Fruit fly (Drosophila melanogaster) whole organism, embryonic: ENCODE data around the gene CG13949.

ENCODE experiments used
- Atf-2 ChIP-seq: fragments of 200-800 bp; sonication (Bioruptor generic); optimal IDR thresholded peaks from 2 replicates; lab custom pipeline; 2016; ENCODE audit warnings: missing biosample characterization, missing genetic modification characterization
- CG1024 ChIP-seq: fragments of 200-800 bp; sonication (Bioruptor generic); IDR thresholded peaks from 2 replicates; pipeline ENCODE4 v1.3.6; 2022; ENCODE audit warnings: missing biosample characterization, missing genetic modification characterization
- CG10543 ChIP-seq: fragments of 200-800 bp; sonication (Bioruptor generic); optimal IDR thresholded peaks from 3 replicates; lab custom pipeline; 2017; ENCODE audit warnings: missing biosample characterization, mild to moderate bottlenecking, missing genetic modification characterization, moderate library complexity
- CG11085 ChIP-seq: fragments of 200-800 bp; sonication (Bioruptor generic); IDR thresholded peaks from 2 replicates; pipeline ENCODE4 v1.3.6; 2022; ENCODE audit warnings: missing biosample characterization, missing genetic modification characterization
- CG11398 ChIP-seq: fragments of 200-800 bp; sonication (Bioruptor generic); optimal IDR thresholded peaks from 2 replicates; lab custom pipeline; 2016; ENCODE audit warnings: missing biosample characterization, missing genetic modification characterization
- CG12744 ChIP-seq: fragments of 200-800 bp; sonication (Bioruptor generic); optimal IDR thresholded peaks from 2 replicates; lab custom pipeline; 2016; ENCODE audit warnings: missing biosample characterization, missing genetic modification characterization
- CG13775 ChIP-seq: fragments of 200-800 bp; sonication (Bioruptor generic); optimal IDR thresholded peaks from 3 replicates; lab custom pipeline; 2017; ENCODE audit warnings: missing biosample characterization, mild to moderate bottlenecking, missing genetic modification characterization
- CG14710 ChIP-seq: fragments of 200-800 bp; sonication (Bioruptor generic); optimal IDR thresholded peaks from 3 replicates; lab custom pipeline; 2019; ENCODE audit warnings: missing biosample characterization, mild to moderate bottlenecking, missing genetic modification characterization, moderate library complexity
- CG1529 ChIP-seq: fragments of 200-800 bp; sonication (Bioruptor generic); optimal IDR thresholded peaks from 3 replicates; lab custom pipeline; 2018; ENCODE audit warnings: missing biosample characterization, missing genetic modification characterization
- CG1602 ChIP-seq: fragments of 200-800 bp; sonication (Bioruptor generic); optimal IDR thresholded peaks from 3 replicates; lab custom pipeline; 2016; ENCODE audit warnings: missing biosample characterization, missing genetic modification characterization
- CG18011 ChIP-seq: fragments of 200-800 bp; sonication (Bioruptor generic); optimal IDR thresholded peaks from 2 replicates; lab custom pipeline; 2017; ENCODE audit warnings: missing biosample characterization, missing genetic modification characterization, mild to moderate bottlenecking, moderate library complexity, missing genotype
- CG18262 ChIP-seq: fragments of 200-800 bp; optimal IDR thresholded peaks from 3 replicates; lab custom pipeline; 2019; ENCODE audit warnings: missing biosample characterization, mild to moderate bottlenecking, missing genetic modification characterization, moderate library complexity
- CG2199 ChIP-seq: fragments of 200-800 bp; sonication (Bioruptor generic); IDR thresholded peaks from 3 replicates; pipeline ENCODE4 v1.3.6; 2022; ENCODE audit warnings: missing biosample characterization, missing genetic modification characterization
- CG2202 ChIP-seq: fragments of 200-800 bp; sonication (Bioruptor generic); optimal IDR thresholded peaks from 2 replicates; lab custom pipeline; 2018; ENCODE audit warnings: missing biosample characterization, mild to moderate bottlenecking, missing genetic modification characterization
- CG31224 ChIP-seq: fragments of 200-800 bp; sonication (Bioruptor generic); IDR thresholded peaks from 2 replicates; pipeline ENCODE4 v1.3.6; 2022; ENCODE audit warnings: missing biosample characterization, missing genetic modification characterization
- CG31365 ChIP-seq: fragments of 200-800 bp; sonication (Bioruptor generic); optimal IDR thresholded peaks from 2 replicates; lab custom pipeline; 2018; ENCODE audit warnings: missing biosample characterization, mild to moderate bottlenecking, missing genetic modification characterization
- CG32772 ChIP-seq: fragments of 200-800 bp; sonication (Bioruptor generic); IDR thresholded peaks from 2 replicates; pipeline ENCODE4 v1.3.6; 2022; ENCODE audit warnings: missing biosample characterization, missing genetic modification characterization
- CG3995 ChIP-seq: fragments of 200-800 bp; sonication (Bioruptor generic); optimal IDR thresholded peaks from 3 replicates; lab custom pipeline; 2016; ENCODE audit warnings: missing biosample characterization, missing genetic modification characterization
- CG4404 ChIP-seq: fragments of 200-800 bp; sonication (Bioruptor generic); IDR thresholded peaks from 2 replicates; pipeline ENCODE4 v1.3.6; 2022; ENCODE audit warnings: missing biosample characterization, missing genetic modification characterization
- CG5180 ChIP-seq: fragments of 200-800 bp; sonication (Bioruptor generic); optimal IDR thresholded peaks from 3 replicates; lab custom pipeline; 2017; ENCODE audit warnings: missing biosample characterization, missing genetic modification characterization, mild to moderate bottlenecking, moderate library complexity, missing genetic modification reagents
- Chrac-16 ChIP-seq: fragments of 200-800 bp; sonication (Bioruptor generic); optimal IDR thresholded peaks from 3 replicates; lab custom pipeline; 2016; ENCODE audit warnings: missing biosample characterization, missing genetic modification characterization
- Doc3 ChIP-seq: fragments of 200-800 bp; sonication (Bioruptor generic); IDR thresholded peaks from 3 replicates; pipeline ENCODE4 v1.3.6; 2022; ENCODE audit warnings: missing biosample characterization, missing genetic modification characterization; ENCODE audit not compliant: partially characterized antibody
- Dp ChIP-seq: fragments of 200-800 bp; sonication (Bioruptor generic); optimal IDR thresholded peaks from 2 replicates; lab custom pipeline; 2018; ENCODE audit warnings: missing biosample characterization, mild to moderate bottlenecking, missing genetic modification characterization, moderate library complexity
- Elba2 ChIP-seq: fragments of 200-800 bp; sonication (Bioruptor generic); optimal IDR thresholded peaks from 3 replicates; lab custom pipeline; 2016; ENCODE audit warnings: missing biosample characterization, missing genetic modification characterization
- Fer3 ChIP-seq: fragments of 200-800 bp; sonication (Bioruptor generic); optimal IDR thresholded peaks from 2 replicates; lab custom pipeline; 2018; ENCODE audit warnings: missing biosample characterization, mild to moderate bottlenecking, missing genetic modification characterization, moderate library complexity
- Hr39 ChIP-seq: fragments of >200 bp; optimal IDR thresholded peaks from 2 replicates; lab custom pipeline; 2017
- Jarid2 ChIP-seq: fragments of 200-800 bp; sonication (Bioruptor generic); optimal IDR thresholded peaks from 3 replicates; lab custom pipeline; 2017; ENCODE audit warnings: mild to moderate bottlenecking, missing biosample characterization, missing genetic modification reagents, missing genetic modification characterization
- NK7.1 ChIP-seq: fragments of 200-800 bp; sonication (Bioruptor generic); optimal IDR thresholded peaks from 3 replicates; lab custom pipeline; 2016; ENCODE audit warnings: missing biosample characterization, missing genetic modification characterization
- Spps ChIP-seq: fragments of 200-800 bp; sonication (Bioruptor generic); optimal IDR thresholded peaks from 2 replicates; lab custom pipeline; 2018; ENCODE audit warnings: missing biosample characterization, mild to moderate bottlenecking, missing genetic modification characterization
- Vsx1 ChIP-seq: fragments of 200-800 bp; sonication (Bioruptor generic); optimal IDR thresholded peaks from 2 replicates; lab custom pipeline; 2017; ENCODE audit warnings: missing biosample characterization, mild to moderate bottlenecking, missing genetic modification characterization, missing genetic modification reagents
- abd-A ChIP-seq: fragments of 200-800 bp; sonication (Bioruptor generic); optimal IDR thresholded peaks from 3 replicates; lab custom pipeline; 2019; ENCODE audit warnings: missing biosample characterization, mild to moderate bottlenecking, missing genetic modification characterization, moderate library complexity
- ato ChIP-seq: fragments of 200-800 bp; sonication (Bioruptor generic); IDR thresholded peaks from 2 replicates; pipeline ENCODE4 v1.3.6; 2022; ENCODE audit warnings: missing biosample characterization, missing genetic modification characterization; ENCODE audit not compliant: partially characterized antibody
- cas ChIP-seq: fragments of 200-800 bp; sonication (Bioruptor generic); IDR thresholded peaks from 2 replicates; pipeline ENCODE4 v1.3.6; 2022; ENCODE audit warnings: missing biosample characterization, missing genetic modification characterization
- da ChIP-seq: fragments of 200-800 bp; sonication (Bioruptor generic); optimal IDR thresholded peaks from 2 replicates; lab custom pipeline; 2016; ENCODE audit warnings: missing biosample characterization, missing genetic modification characterization
- eyg ChIP-seq: fragments of 200-800 bp; sonication (Bioruptor generic); optimal IDR thresholded peaks from 3 replicates; lab custom pipeline; 2016; ENCODE audit warnings: missing biosample characterization, missing genetic modification characterization
- fd96Cb ChIP-seq: fragments of 200-800 bp; sonication (Bioruptor generic); optimal IDR thresholded peaks from 2 replicates; lab custom pipeline; 2018; ENCODE audit warnings: missing biosample characterization, mild to moderate bottlenecking, missing genetic modification characterization, moderate library complexity
- grau ChIP-seq: fragments of 200-800 bp; optimal IDR thresholded peaks from 3 replicates; lab custom pipeline; 2019; ENCODE audit warnings: missing biosample characterization, mild to moderate bottlenecking, missing genetic modification characterization, moderate library complexity
- gsb ChIP-seq: fragments of 200-800 bp; sonication (Bioruptor generic); IDR thresholded peaks from 2 replicates; pipeline ENCODE4 v1.3.6; 2022; ENCODE audit warnings: missing biosample characterization, missing genetic modification characterization
- gt ChIP-seq: fragments of 200-800 bp; sonication (Bioruptor generic); IDR thresholded peaks from 2 replicates; pipeline ENCODE4 v1.3.6; 2022; ENCODE audit warnings: missing biosample characterization, missing genetic modification characterization
- her ChIP-seq: fragments of 200-800 bp; sonication (Bioruptor generic); optimal IDR thresholded peaks from 2 replicates; lab custom pipeline; 2016; ENCODE audit warnings: missing biosample characterization, missing genetic modification characterization
- ind ChIP-seq: fragments of 200-800 bp; sonication (Bioruptor generic); optimal IDR thresholded peaks from 3 replicates; lab custom pipeline; 2016; ENCODE audit warnings: missing biosample characterization, missing genetic modification characterization
- jumu ChIP-seq: fragments of 200-800 bp; sonication (Bioruptor generic); optimal IDR thresholded peaks from 3 replicates; lab custom pipeline; 2016; ENCODE audit warnings: missing biosample characterization, missing genetic modification characterization
- lola ChIP-seq, 3 experiments: fragments of >200 bp in 2 of 3; fragments of 200-800 bp in 1 of 3; sonication (Bioruptor generic) in 1 of 3; optimal IDR thresholded peaks; 2 replicates each; lab custom pipeline; 2017 to 2019; ENCODE audit warnings: missing biosample characterization in 3 of 3, missing genetic modification characterization in 3 of 3, mild to moderate bottlenecking in 1 of 3, moderate library complexity in 1 of 3
- nau ChIP-seq: fragments of 200-800 bp; sonication (Bioruptor generic); optimal IDR thresholded peaks from 3 replicates; lab custom pipeline; 2017; ENCODE audit warnings: missing biosample characterization, mild to moderate bottlenecking, missing genetic modification characterization, missing genetic modification reagents
- oc ChIP-seq: fragments of 200-800 bp; sonication (Bioruptor generic); optimal IDR thresholded peaks from 2 replicates; lab custom pipeline; 2018; ENCODE audit warnings: missing biosample characterization, mild to moderate bottlenecking, missing genetic modification characterization, moderate library complexity
- pzg ChIP-seq: fragments of 200-800 bp; sonication (Bioruptor generic); optimal IDR thresholded peaks from 3 replicates; lab custom pipeline; 2018; ENCODE audit warnings: missing biosample characterization, mild to moderate bottlenecking, missing genetic modification characterization, moderate library complexity
- rib ChIP-seq: fragments of 200-800 bp; sonication (Bioruptor generic); IDR thresholded peaks from 2 replicates; pipeline ENCODE4 v1.3.6; 2022; ENCODE audit warnings: missing biosample characterization, missing genetic modification characterization
- run ChIP-seq: fragments of 200-800 bp; sonication (Bioruptor generic); optimal IDR thresholded peaks from 3 replicates; lab custom pipeline; 2018; ENCODE audit warnings: missing biosample characterization, mild to moderate bottlenecking, missing genetic modification characterization
- sug ChIP-seq: fragments of 200-800 bp; optimal IDR thresholded peaks from 2 replicates; lab custom pipeline; 2019; ENCODE audit warnings: missing biosample characterization, mild to moderate bottlenecking, missing genetic modification characterization, moderate library complexity
- wdn ChIP-seq: fragments of 200-800 bp; sonication (Bioruptor generic); IDR thresholded peaks from 2 replicates; pipeline ENCODE4 v1.3.6; 2022; ENCODE audit warnings: missing biosample characterization, missing genetic modification characterization
- wor ChIP-seq: fragments of 200-800 bp; sonication (Bioruptor generic); IDR thresholded peaks from 2 replicates; pipeline ENCODE4 v1.3.6; 2022; ENCODE audit warnings: missing biosample characterization, missing genetic modification characterization

Gene CG13949

DNA sequence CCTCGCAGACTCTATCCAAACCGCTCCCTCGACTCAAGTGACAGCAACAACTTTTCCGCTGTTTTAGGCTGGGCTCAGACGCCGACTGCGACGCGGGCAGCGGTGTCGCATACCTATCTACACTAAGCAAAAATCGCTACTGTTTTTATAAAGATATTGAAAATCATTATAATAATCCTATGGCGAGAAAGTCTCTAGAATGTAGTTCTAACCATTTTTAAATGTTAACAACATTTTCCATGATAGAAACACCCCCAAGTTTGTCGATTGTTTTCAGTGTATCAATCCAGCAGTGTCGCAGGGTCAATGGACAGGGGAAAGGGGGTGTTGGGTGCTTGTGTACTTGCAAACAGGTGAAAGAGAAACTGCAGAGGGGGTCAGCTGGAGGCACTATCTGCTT lies 10.7 kb downstream of the CG13949 start (continued):
- peak; percentile 93 for TF ChIP-seq wdn (GFP tag; lab: Robert Waterston, UW)
- peak; percentile 92 for TF ChIP-seq eyg (GFP tag; lab: Kevin White, UChicago)
- peak; percentile 96 for TF ChIP-seq CG32772
- TF ChIP-seq CG14710 (tag; lab: Kevin White, UChicago): peak; percentile 93
- peak; percentile 95 for TF ChIP-seq jumu (GFP tag; lab: Kevin White, UChicago)
- peak; percentile 95 for TF ChIP-seq gsb (GFP tag; lab: Robert Waterston, UW)
- peak; percentile 96 for TF ChIP-seq Fer3 (tag; lab: Kevin White, UChicago)
- TF ChIP-seq ato (GFP tag; lab: Robert Waterston, UW): no peak
- no peak for TF ChIP-seq Doc3 (GFP tag; lab: Robert Waterston, UW)
- TF ChIP-seq rib (GFP tag; lab: Robert Waterston, UW): peak; percentile 92
- peak; percentile 93 for TF ChIP-seq CG12744 (GFP tag; lab: Kevin White, UChicago)
- peak; percentile 92 for TF ChIP-seq Spps (tag; lab: Kevin White, UChicago)
- peak; percentile 87 for TF ChIP-seq CG5180 (GFP tag; lab: Kevin White, UChicago)
- TF ChIP-seq CG11398 (GFP tag; lab: Kevin White, UChicago): peak; percentile 84
- TF ChIP-seq CG10543 (GFP tag; lab: Kevin White, UChicago): peak; percentile 85
- TF ChIP-seq lola (GFP tag; optimal IDR thresholded peaks at IDR 0.05; lab: Kevin White, UChicago): peak in 1 of 3 experiments; percentile 93
- TF ChIP-seq CG2199 (GFP tag; lab: Robert Waterston, UW): peak; percentile 96
- TF ChIP-seq CG18011 (GFP tag; lab: Kevin White, UChicago): peak; percentile 71
- peak; percentile 89 for TF ChIP-seq cas (GFP tag; lab: Robert Waterston, UW)
- TF ChIP-seq wor: peak; percentile 94
- peak; percentile 95 for TF ChIP-seq fd96Cb (tag; lab: Kevin White, UChicago)
- peak; percentile 91 for TF ChIP-seq her (GFP tag; lab: Kevin White, UChicago)
- peak; percentile 93 for TF ChIP-seq CG1529 (GFP tag; lab: Kevin White, UChicago)
- TF ChIP-seq Dp (GFP tag; lab: Kevin White, UChicago): peak; percentile 11
- TF ChIP-seq CG13775 (GFP tag; lab: Kevin White, UChicago): peak; percentile 93
- TF ChIP-seq abd-A: peak; percentile 48
- peak; percentile 96 for TF ChIP-seq Chrac-16 (GFP tag; lab: Kevin White, UChicago)
- peak; percentile 89 for TF ChIP-seq run (tag; lab: Kevin White, UChicago)
- TF ChIP-seq CG3995 (GFP tag; lab: Kevin White, UChicago): peak; percentile 70
- peak; percentile 92 for TF ChIP-seq CG2202 (tag; lab: Kevin White, UChicago)
- peak; percentile 91 for TF ChIP-seq sug (tag; lab: Kevin White, UChicago)
- peak; percentile 16 for TF ChIP-seq pzg (GFP tag; lab: Kevin White, UChicago)
- peak; percentile 92 for TF ChIP-seq nau (GFP tag; lab: Kevin White, UChicago)
- TF ChIP-seq Vsx1 (GFP tag; lab: Kevin White, UChicago): peak; percentile 88
- peak; percentile 89 for TF ChIP-seq CG11085
- peak; percentile 94 for TF ChIP-seq CG4404 (GFP tag; lab: Robert Waterston, UW)
- TF ChIP-seq oc (tag; lab: Kevin White, UChicago): peak; percentile 97
- peak; percentile 81 for TF ChIP-seq gt (GFP tag; lab: Robert Waterston, UW)
- peak; percentile 94 for TF ChIP-seq grau
- peak; percentile 90 for TF ChIP-seq CG31224
- peak; percentile 95 for TF ChIP-seq CG18262
- peak; percentile 94 for TF ChIP-seq CG1602 (GFP tag; lab: Kevin White, UChicago)
- TF ChIP-seq ind (GFP tag; lab: Kevin White, UChicago): peak; percentile 97
- TF ChIP-seq CG31365 (tag; lab: Kevin White, UChicago): peak; percentile 81
- peak; percentile 82 for TF ChIP-seq da (GFP tag; lab: Kevin White, UChicago)
- TF ChIP-seq Elba2 (GFP tag; lab: Kevin White, UChicago): peak; percentile 79
- peak; percentile 94 for TF ChIP-seq Atf-2
- peak; percentile 90 for TF ChIP-seq CG1024 (GFP tag; lab: Robert Waterston, UW)
- TF ChIP-seq Hr39 (lab: Kevin White, UChicago): no peak
- peak; percentile 93 for TF ChIP-seq NK7.1 (GFP tag; lab: Kevin White, UChicago)
- peak; percentile 77 for TF ChIP-seq Jarid2
